Worm (Caenorhabditis elegans) whole organism, L1 larva: Measurements from ENCODE around the gene F52E1.3.

ENCODE experiments used
- efl-1 ChIP-seq, 4 experiments: fragments of 150-350 bp; optimal IDR thresholded peaks in 3 of 4; peaks in 1 of 4; 1 replicate in 1 of 4; 2 replicates in 3 of 4; lab custom pipeline; 2014; ENCODE audit warnings: missing biosample characterization in 2 of 4, missing genetic modification characterization in 2 of 4, missing genetic modification reagents in 2 of 4
- egl-27 ChIP-seq, 2 experiments: fragments of 150-350 bp in 1 of 2; sonication (generic microtip); optimal IDR thresholded peaks; 3 replicates each; lab custom pipeline; 2017 to 2018; ENCODE audit warnings: missing biosample characterization in 2 of 2, missing genetic modification characterization in 2 of 2, missing genetic modification reagents in 2 of 2
- fkh-10 ChIP-seq: sonication (generic microtip); optimal IDR thresholded peaks from 2 replicates; lab custom pipeline; 2017; ENCODE audit warnings: missing biosample characterization, missing genetic modification reagents, missing genetic modification characterization
- hpl-2 ChIP-seq: fragments of 150-350 bp; optimal IDR thresholded peaks from 2 replicates; lab custom pipeline; 2014; ENCODE audit warnings: missing biosample characterization, missing genetic modification reagents, missing genetic modification characterization
- lir-3 ChIP-seq: sonication (generic microtip); optimal IDR thresholded peaks from 2 replicates; lab custom pipeline; 2016; ENCODE audit warnings: mild to moderate bottlenecking, missing genetic modification characterization, moderate library complexity, missing compliant biosample characterization; ENCODE audit not compliant: poor library complexity
- lsy-2 ChIP-seq, 2 experiments: fragments of 150-350 bp; optimal IDR thresholded peaks; 2 replicates each; lab custom pipeline; 2014; ENCODE audit warnings: missing biosample characterization in 2 of 2, missing genetic modification characterization in 2 of 2
- nhr-28 ChIP-seq: fragments of 150-350 bp; optimal IDR thresholded peaks from 2 replicates; lab custom pipeline; 2014; ENCODE audit warnings: missing biosample characterization, missing genetic modification characterization
- sptf-1 ChIP-seq: fragments of 150-350 bp; optimal IDR thresholded peaks from 2 replicates; lab custom pipeline; 2014; ENCODE audit warnings: missing biosample characterization, missing genetic modification characterization
- tbx-2 ChIP-seq: sonication (generic microtip); optimal IDR thresholded peaks from 2 replicates; lab custom pipeline; 2016; ENCODE audit warnings: missing genetic modification characterization, missing compliant biosample characterization
- unc-130 ChIP-seq: fragments of 150-350 bp; optimal IDR thresholded peaks from 2 replicates; lab custom pipeline; 2017; ENCODE audit warnings: missing biosample characterization, missing genetic modification characterization, inconsistent platforms
- unc-62 ChIP-seq: fragments of 150-350 bp; optimal IDR thresholded peaks from 2 replicates; lab custom pipeline; 2014; ENCODE audit warnings: missing biosample characterization, missing genetic modification reagents, missing genetic modification characterization
- unc-98 ChIP-seq: fragments of 200-800 bp; sonication (Bioruptor generic); IDR thresholded peaks from 2 replicates; pipeline ENCODE4 v1.3.6; 2022; ENCODE audit warnings: missing genetic modification characterization, missing compliant biosample characterization

DNA sequence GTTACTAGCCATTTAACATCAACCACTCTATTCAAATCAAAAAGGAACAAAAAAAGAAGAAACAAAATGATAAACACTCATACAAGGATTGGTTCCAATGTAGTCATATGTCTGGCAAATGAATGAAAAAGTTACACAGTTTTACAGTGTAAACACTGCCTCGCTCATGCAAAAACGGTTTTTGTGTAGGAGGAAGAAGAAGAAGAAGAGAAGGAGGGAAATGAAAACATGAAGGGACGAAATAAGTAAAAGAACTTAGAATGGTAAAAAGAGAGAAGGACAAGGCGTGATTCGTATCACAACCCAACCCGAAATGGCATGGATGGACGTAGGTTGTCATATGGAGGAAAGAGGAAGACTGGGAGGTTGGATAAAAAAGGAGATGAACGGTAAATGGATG lies 12.3 kb downstream of the F52E1.3 start:
- no peak for TF ChIP-seq nhr-28 (tag; lab: Kevin White, UChicago)
- no peak for TF ChIP-seq lir-3 (tag; lab: Kevin White, UChicago)
- no peak for TF ChIP-seq unc-130 (tag; lab: Kevin White, UChicago)
- TF ChIP-seq egl-27 (tag; optimal IDR thresholded peaks at IDR 0.05; lab: Kevin White, UChicago) = no peak
- TF ChIP-seq lsy-2 (tag; optimal IDR thresholded peaks at IDR 0.05; lab: Kevin White, UChicago) = peak in 1 of 2 experiments; percentile 19
- TF ChIP-seq unc-62 (GFP tag; lab: Kevin White, UChicago) = no peak
- no peak for TF ChIP-seq fkh-10
- TF ChIP-seq tbx-2 = no peak
- no peak for TF ChIP-seq sptf-1 (tag; lab: Kevin White, UChicago)
- TF ChIP-seq unc-98 (GFP tag; lab: Robert Waterston, UW) = no peak
- no peak for TF ChIP-seq efl-1 (optimal IDR thresholded peaks at IDR 0.05; lab: Kevin White, UChicago)
- no peak for TF ChIP-seq efl-1 (GFP tag; optimal IDR thresholded peaks at IDR 0.05 in 1 of 2; lab: Kevin White, UChicago)
- no peak for TF ChIP-seq hpl-2 (GFP tag; lab: Kevin White, UChicago)
